Worm (Caenorhabditis elegans) whole organism, late embryonic: ENCODE measurements around the gene C39E6.2.
A peak's percentile ranks its signal among the peaks of the same experiment; 100 is the strongest.

Experiments used
- C08G9.2 ChIP-seq: sonication (generic microtip); optimal IDR thresholded peaks from 2 replicates; lab custom pipeline; 2016; ENCODE audit warnings: mild to moderate bottlenecking, missing genetic modification characterization, moderate library complexity, missing compliant biosample characterization
- F13H6.1 ChIP-seq: sonication (generic microtip); optimal IDR thresholded peaks from 2 replicates; lab custom pipeline; 2016; ENCODE audit warnings: missing genetic modification characterization, missing compliant biosample characterization
- K09A11.1 ChIP-seq: sonication (generic microtip); optimal IDR thresholded peaks from 2 replicates; lab custom pipeline; 2017; ENCODE audit warnings: antibody characterized with exemption, mild to moderate bottlenecking, missing genetic modification characterization, missing compliant biosample characterization; ENCODE audit not compliant: insufficient read depth
- Y22D7AL.16 ChIP-seq: sonication (generic microtip); optimal IDR thresholded peaks from 2 replicates; lab custom pipeline; 2016; ENCODE audit warnings: missing genetic modification characterization, missing compliant biosample characterization
- ahr-1 ChIP-seq: sonication (generic microtip); optimal IDR thresholded peaks from 2 replicates; lab custom pipeline; 2016; ENCODE audit warnings: missing genetic modification characterization, missing compliant biosample characterization
- ama-1 ChIP-seq: fragments of 150-350 bp; optimal IDR thresholded peaks from 2 replicates; lab custom pipeline; 2014
- ceh-18 ChIP-seq: sonication (generic microtip); optimal IDR thresholded peaks from 2 replicates; lab custom pipeline; 2016; ENCODE audit warnings: missing genetic modification characterization, missing compliant biosample characterization
- ceh-2 ChIP-seq: sonication (generic microtip); optimal IDR thresholded peaks from 2 replicates; lab custom pipeline; 2016; ENCODE audit warnings: missing genotype, missing genetic modification characterization, missing compliant biosample characterization
- ceh-22 ChIP-seq: sonication (generic microtip); optimal IDR thresholded peaks from 2 replicates; lab custom pipeline; 2017; ENCODE audit warnings: missing biosample characterization, missing genetic modification characterization
- ceh-24 ChIP-seq: sonication (generic microtip); optimal IDR thresholded peaks from 2 replicates; lab custom pipeline; 2016; ENCODE audit warnings: mild to moderate bottlenecking, missing genetic modification characterization, missing compliant biosample characterization
- ceh-31 ChIP-seq: sonication (generic microtip); optimal IDR thresholded peaks from 2 replicates; lab custom pipeline; 2016; ENCODE audit warnings: missing genetic modification characterization, missing compliant biosample characterization
- ceh-48 ChIP-seq: sonication (generic microtip); optimal IDR thresholded peaks from 2 replicates; lab custom pipeline; 2016; ENCODE audit warnings: missing genetic modification characterization, inconsistent platforms, missing compliant biosample characterization
- eyg-1 ChIP-seq: sonication (generic microtip); optimal IDR thresholded peaks from 2 replicates; lab custom pipeline; 2016; ENCODE audit warnings: missing genotype, missing genetic modification characterization, missing compliant biosample characterization
- fkh-6 ChIP-seq: sonication (generic microtip); optimal IDR thresholded peaks from 2 replicates; lab custom pipeline; 2016; ENCODE audit warnings: missing genetic modification characterization, missing compliant biosample characterization
- gmeb-2 ChIP-seq: sonication (generic microtip); optimal IDR thresholded peaks from 2 replicates; lab custom pipeline; 2016; ENCODE audit warnings: missing genetic modification characterization, inconsistent platforms, missing compliant biosample characterization
- hlh-8 ChIP-seq: sonication (generic microtip); optimal IDR thresholded peaks from 2 replicates; lab custom pipeline; 2016; ENCODE audit warnings: missing genotype, missing genetic modification characterization, missing compliant biosample characterization
- lim-6 ChIP-seq: sonication (generic microtip); optimal IDR thresholded peaks from 2 replicates; lab custom pipeline; 2016; ENCODE audit warnings: missing genetic modification characterization, missing compliant biosample characterization
- lin-11 ChIP-seq: fragments of 200-800 bp; sonication (Bioruptor generic); optimal IDR thresholded peaks from 2 replicates; lab custom pipeline; 2018; ENCODE audit warnings: mild to moderate bottlenecking, missing genetic modification characterization, missing compliant biosample characterization
- nfya-1 ChIP-seq: sonication (generic microtip); optimal IDR thresholded peaks from 2 replicates; lab custom pipeline; 2017; ENCODE audit warnings: missing genetic modification characterization, mild to moderate bottlenecking, missing compliant biosample characterization, antibody characterized with exemption, moderate library complexity
- pag-3 ChIP-seq: sonication (generic microtip); optimal IDR thresholded peaks from 2 replicates; lab custom pipeline; 2016; ENCODE audit warnings: missing compliant biosample characterization, missing genetic modification characterization, borderline replicate concordance
- pat-9 ChIP-seq: fragments of 200-800 bp; sonication (Bioruptor generic); optimal IDR thresholded peaks from 2 replicates; lab custom pipeline; 2018; ENCODE audit warnings: mild to moderate bottlenecking, missing genetic modification characterization, moderate library complexity, missing compliant biosample characterization
- pax-1 ChIP-seq: fragments of 150-350 bp; optimal IDR thresholded peaks from 2 replicates; lab custom pipeline; 2014; ENCODE audit warnings: missing biosample characterization, missing genetic modification characterization
- pha-4 ChIP-seq: fragments of 150-350 bp; optimal IDR thresholded peaks from 2 replicates; lab custom pipeline; 2018; ENCODE audit warnings: missing biosample characterization, missing genetic modification reagents, missing genetic modification characterization
- ref-2 ChIP-seq: sonication (generic microtip); optimal IDR thresholded peaks from 2 replicates; lab custom pipeline; 2016; ENCODE audit warnings: missing genetic modification characterization, missing compliant biosample characterization
- rnt-1 ChIP-seq: sonication (generic microtip); optimal IDR thresholded peaks from 2 replicates; lab custom pipeline; 2016; ENCODE audit warnings: missing genetic modification characterization, missing compliant biosample characterization
- sox-2 ChIP-seq: fragments of 200-800 bp; sonication (Bioruptor generic); IDR thresholded peaks from 2 replicates; pipeline ENCODE4 v1.3.6; 2022; ENCODE audit warnings: missing genetic modification reagents, missing genetic modification characterization, missing compliant biosample characterization
- tbx-2 ChIP-seq: sonication (generic microtip); optimal IDR thresholded peaks from 2 replicates; lab custom pipeline; 2016; ENCODE audit warnings: missing genetic modification characterization, missing compliant biosample characterization
- tbx-7 ChIP-seq: sonication (generic microtip); optimal IDR thresholded peaks from 2 replicates; lab custom pipeline; 2016; ENCODE audit warnings: missing genotype, missing genetic modification characterization, missing compliant biosample characterization
- ttx-3 ChIP-seq: sonication (generic microtip); optimal IDR thresholded peaks from 2 replicates; lab custom pipeline; 2016; ENCODE audit warnings: missing genetic modification reagents, missing genetic modification characterization, missing compliant biosample characterization
- unc-3 ChIP-seq, 2 experiments: fragments of 200-800 bp in 1 of 2; sonication (Bioruptor generic) in 1 of 2; sonication (generic microtip) in 1 of 2; conservative IDR thresholded peaks in 1 of 2; optimal IDR thresholded peaks in 1 of 2; 2 replicates each; pipeline versions ENCODE4 v1.3.6 to Lab custom; 2016 to 2022; ENCODE audit warnings: missing compliant biosample characterization in 2 of 2, missing genetic modification characterization in 2 of 2, missing genetic modification reagents in 1 of 2
- unc-42 ChIP-seq: sonication (generic microtip); optimal IDR thresholded peaks from 2 replicates; lab custom pipeline; 2016; ENCODE audit warnings: missing genotype, missing genetic modification characterization, missing compliant biosample characterization

C39E6.2 gene

ce11 chrX:4706755-4707226 is 48.1 kb downstream of the C39E6.2 start, which contains the start of gene dhhc-10 (continued):
- TF ChIP-seq pag-3 (tag; lab: Kevin White, UChicago) (no peak), F13H6.1 (tag; lab: Kevin White, UChicago) (no peak), lin-11 (no peak), ceh-31 (tag; lab: Kevin White, UChicago) (peak; percentile 0), nfya-1 (tag; lab: Kevin White, UChicago) (peak; percentile 36), pat-9 (tag; lab: Kevin White, UChicago) (no peak), ceh-48 (tag; lab: Kevin White, UChicago) (peak; percentile 59), rnt-1 (no peak), ama-1 (lab: Kevin White, UChicago) (no peak), ttx-3 (tag; lab: Kevin White, UChicago) (no peak), Y22D7AL.16 (tag; lab: Kevin White, UChicago) (no peak), ceh-18 (tag; lab: Kevin White, UChicago) (no peak)

ce11 chrX:4705666-4706065 is 49.3 kb downstream of the C39E6.2 start:
- TF ChIP-seq ref-2 (tag; lab: Kevin White, UChicago) (no peak), ceh-2 (tag; lab: Kevin White, UChicago) (no peak), ceh-31 (tag; lab: Kevin White, UChicago) (no peak), sox-2 (GFP tag; lab: Robert Waterston, UW) (no peak), ttx-3 (tag; lab: Kevin White, UChicago) (no peak), ama-1 (lab: Kevin White, UChicago) (no peak), eyg-1 (tag; lab: Kevin White, UChicago) (no peak), ceh-22 (tag; lab: Kevin White, UChicago) (no peak), ahr-1 (no peak), hlh-8 (no peak), ceh-24 (tag; lab: Kevin White, UChicago) (no peak), gmeb-2 (no peak)

ce11 chrX:4704877-4705276 is 50.0 kb downstream of the C39E6.2 start, which contains the start of gene aqp-8:
TSS of gene aqp-8 (minus strand) at chrX:4704977.
- no peak for TF ChIP-seq ceh-18 (tag; lab: Kevin White, UChicago)
- no peak for TF ChIP-seq unc-42
- TF ChIP-seq tbx-7 (tag; lab: Kevin White, UChicago) = no peak
- TF ChIP-seq ttx-3 (tag; lab: Kevin White, UChicago) = no peak
- TF ChIP-seq sox-2 (GFP tag; lab: Robert Waterston, UW) = no peak
- TF ChIP-seq tbx-2 (tag; lab: Kevin White, UChicago) = no peak
- TF ChIP-seq ref-2 (tag; lab: Kevin White, UChicago) = no peak
- TF ChIP-seq K09A11.1 = no peak
- TF ChIP-seq pax-1 (tag; lab: Kevin White, UChicago) = no peak
- TF ChIP-seq fkh-6 (tag; lab: Kevin White, UChicago) = no peak
- no peak for TF ChIP-seq lim-6 (tag; lab: Kevin White, UChicago)
- TF ChIP-seq unc-3 (GFP tag; conservative IDR thresholded peaks at IDR 0.05; lab: Robert Waterston, UW) = no peak
- no peak for TF ChIP-seq unc-3 (tag; optimal IDR thresholded peaks at IDR 0.05; lab: Kevin White, UChicago)
- no peak for TF ChIP-seq C08G9.2 (tag; lab: Kevin White, UChicago)
- no peak for TF ChIP-seq gmeb-2
- TF ChIP-seq ceh-31 (tag; lab: Kevin White, UChicago) = no peak
- no peak for TF ChIP-seq pha-4 (tag; lab: Kevin White, UChicago)
